Fruit fly (Drosophila melanogaster) S2 (cell line): ENCODE data around the gene CG44194.

Experiments
- CG8478 ChIP-seq: fragments of >200 bp; optimal IDR thresholded peaks from 2 replicates; lab custom pipeline; 2018
- CTCF ChIP-seq, 2 experiments: fragments of >200 bp; optimal IDR thresholded peaks; 2 replicates each; lab custom pipeline; 2018

- TF ChIP-seq CG8478 (lab: Kevin White, UChicago) (no peak), CTCF (optimal IDR thresholded peaks at IDR 0.05; lab: Kevin White, UChicago) (no peak)
Measured at dm6 chr3R:13043857-13044256, 46.3 kb upstream of the CG44194 start, which contains the start of gene CG45122.
